Fruit fly (Drosophila melanogaster) whole organism, embryonic: ENCODE measurements around the gene CG5808.

ENCODE experiments used
- CG11695 ChIP-seq: fragments of 200-800 bp; sonication (Bioruptor generic); IDR thresholded peaks from 3 replicates; pipeline ENCODE4 v1.3.6; 2022; ENCODE audit warnings: missing biosample characterization, missing genetic modification characterization
- CG12299 ChIP-seq: fragments of 200-800 bp; sonication (Bioruptor generic); optimal IDR thresholded peaks from 2 replicates; lab custom pipeline; 2018; ENCODE audit warnings: missing biosample characterization, mild to moderate bottlenecking, missing genetic modification characterization
- CG12659 ChIP-seq: fragments of 200-800 bp; sonication (Bioruptor generic); optimal IDR thresholded peaks from 3 replicates; lab custom pipeline; 2017; ENCODE audit warnings: mild to moderate bottlenecking, missing biosample characterization, missing genetic modification reagents, missing genetic modification characterization
- CG15011 ChIP-seq: fragments of 200-800 bp; sonication (Bioruptor generic); optimal IDR thresholded peaks from 3 replicates; lab custom pipeline; 2018; ENCODE audit warnings: missing biosample characterization, mild to moderate bottlenecking, missing genetic modification characterization
- CG16779 ChIP-seq: fragments of 200-800 bp; sonication (Bioruptor generic); IDR thresholded peaks from 2 replicates; pipeline ENCODE4 v1.3.6; 2022; ENCODE audit warnings: missing biosample characterization, missing genetic modification characterization
- CG17612 ChIP-seq: fragments of 200-800 bp; sonication (Bioruptor generic); IDR thresholded peaks from 2 replicates; pipeline ENCODE4 v1.3.6; 2022; ENCODE audit warnings: missing biosample characterization, missing genetic modification characterization
- CG2678 ChIP-seq: fragments of 200-800 bp; sonication (Bioruptor generic); optimal IDR thresholded peaks from 3 replicates; lab custom pipeline; 2019; ENCODE audit warnings: missing biosample characterization, mild to moderate bottlenecking, missing genetic modification characterization, moderate library complexity
- CG2875 ChIP-seq: fragments of 200-800 bp; sonication (Bioruptor generic); optimal IDR thresholded peaks from 2 replicates; lab custom pipeline; 2017; ENCODE audit warnings: missing biosample characterization, mild to moderate bottlenecking, missing genetic modification characterization, missing genetic modification reagents
- CG32532 ChIP-seq: fragments of 200-800 bp; sonication (Bioruptor generic); IDR thresholded peaks from 2 replicates; pipeline ENCODE4 v1.3.6; 2022; ENCODE audit warnings: missing biosample characterization, missing genetic modification characterization
- CG32772 ChIP-seq: fragments of 200-800 bp; sonication (Bioruptor generic); IDR thresholded peaks from 2 replicates; pipeline ENCODE4 v1.3.6; 2022; ENCODE audit warnings: missing biosample characterization, missing genetic modification characterization
- CG34422 ChIP-seq: fragments of 200-800 bp; sonication (Bioruptor generic); IDR thresholded peaks from 3 replicates; pipeline ENCODE4 v1.3.6; 2022; ENCODE audit warnings: missing biosample characterization, missing genetic modification characterization
- CG4730 ChIP-seq: fragments of 200-800 bp; sonication (Bioruptor generic); IDR thresholded peaks from 2 replicates; pipeline ENCODE4 v1.3.6; 2022; ENCODE audit warnings: missing biosample characterization, missing genetic modification characterization
- CG5180 ChIP-seq: fragments of 200-800 bp; sonication (Bioruptor generic); optimal IDR thresholded peaks from 3 replicates; lab custom pipeline; 2017; ENCODE audit warnings: missing biosample characterization, missing genetic modification characterization, mild to moderate bottlenecking, moderate library complexity, missing genetic modification reagents
- CG5245 ChIP-seq: fragments of 200-800 bp; sonication (Bioruptor generic); optimal IDR thresholded peaks from 3 replicates; lab custom pipeline; 2016; ENCODE audit warnings: missing biosample characterization, missing genetic modification characterization
- CG7271 ChIP-seq: fragments of 200-800 bp; sonication (Bioruptor generic); optimal IDR thresholded peaks from 2 replicates; lab custom pipeline; 2018; ENCODE audit warnings: missing biosample characterization, mild to moderate bottlenecking, missing genetic modification characterization, moderate library complexity
- CG7556 ChIP-seq: fragments of 200-800 bp; sonication (Bioruptor generic); optimal IDR thresholded peaks from 2 replicates; lab custom pipeline; 2017; ENCODE audit warnings: missing biosample characterization, mild to moderate bottlenecking, missing genetic modification characterization
- CG9437 ChIP-seq: fragments of 200-800 bp; sonication (Bioruptor generic); optimal IDR thresholded peaks from 2 replicates; lab custom pipeline; 2018; ENCODE audit warnings: missing biosample characterization, mild to moderate bottlenecking, missing genetic modification characterization
- CTCF ChIP-seq: fragments of 200-800 bp; sonication (Bioruptor generic); optimal IDR thresholded peaks from 2 replicates; lab custom pipeline; 2017; ENCODE audit warnings: missing biosample characterization, mild to moderate bottlenecking, missing genetic modification characterization, moderate library complexity
- Drgx ChIP-seq: fragments of 200-800 bp; sonication (Bioruptor generic); IDR thresholded peaks from 2 replicates; pipeline ENCODE4 v1.3.6; 2022; ENCODE audit warnings: missing biosample characterization, missing genetic modification characterization
- ERR ChIP-seq: fragments of 200-800 bp; sonication (Bioruptor generic); optimal IDR thresholded peaks from 2 replicates; lab custom pipeline; 2016; ENCODE audit warnings: missing biosample characterization, missing genetic modification characterization
- Hand ChIP-seq: fragments of 200-800 bp; sonication (Bioruptor generic); optimal IDR thresholded peaks from 2 replicates; lab custom pipeline; 2017; ENCODE audit warnings: mild to moderate bottlenecking, missing biosample characterization, missing genetic modification reagents, missing genetic modification characterization
- HmgZ ChIP-seq: fragments of 200-800 bp; sonication (Bioruptor generic); optimal IDR thresholded peaks from 2 replicates; lab custom pipeline; 2018; ENCODE audit warnings: missing biosample characterization, mild to moderate bottlenecking, missing genetic modification characterization
- Myb ChIP-seq: fragments of 200-800 bp; sonication (Bioruptor generic); optimal IDR thresholded peaks from 2 replicates; lab custom pipeline; 2016; ENCODE audit warnings: missing biosample characterization, missing genetic modification characterization
- NC2β ChIP-seq: fragments of 200-800 bp; sonication (Bioruptor generic); optimal IDR thresholded peaks from 2 replicates; lab custom pipeline; 2016; ENCODE audit warnings: missing biosample characterization, missing genetic modification characterization
- Side ChIP-seq: fragments of 200-800 bp; sonication (Bioruptor generic); optimal IDR thresholded peaks from 2 replicates; lab custom pipeline; 2016; ENCODE audit warnings: missing biosample characterization, missing genetic modification characterization
- Sox102F ChIP-seq: fragments of 200-800 bp; sonication (Bioruptor generic); optimal IDR thresholded peaks from 2 replicates; lab custom pipeline; 2018; ENCODE audit warnings: missing biosample characterization, mild to moderate bottlenecking, missing genetic modification characterization, moderate library complexity
- TFAM ChIP-seq: fragments of 200-800 bp; sonication (Bioruptor generic); optimal IDR thresholded peaks from 2 replicates; lab custom pipeline; 2017; ENCODE audit warnings: missing biosample characterization, missing genetic modification characterization, inconsistent platforms
- ara ChIP-seq: fragments of 200-800 bp; sonication (Bioruptor generic); IDR thresholded peaks from 2 replicates; pipeline ENCODE4 v1.3.6; 2022; ENCODE audit warnings: missing biosample characterization, missing genetic modification characterization
- ato ChIP-seq: fragments of 200-800 bp; sonication (Bioruptor generic); IDR thresholded peaks from 2 replicates; pipeline ENCODE4 v1.3.6; 2022; ENCODE audit warnings: missing biosample characterization, missing genetic modification characterization; ENCODE audit not compliant: partially characterized antibody
- bigmax ChIP-seq: fragments of 200-800 bp; sonication (Bioruptor generic); optimal IDR thresholded peaks from 2 replicates; lab custom pipeline; 2018; ENCODE audit warnings: missing biosample characterization, mild to moderate bottlenecking, missing genetic modification characterization
- cwo ChIP-seq: fragments of 200-800 bp; sonication (Bioruptor generic); optimal IDR thresholded peaks from 3 replicates; lab custom pipeline; 2017; ENCODE audit warnings: missing biosample characterization, missing genetic modification characterization, mild to moderate bottlenecking, moderate library complexity, missing genetic modification reagents
- da ChIP-seq: fragments of 200-800 bp; sonication (Bioruptor generic); optimal IDR thresholded peaks from 2 replicates; lab custom pipeline; 2016; ENCODE audit warnings: missing biosample characterization, missing genetic modification characterization
- dmrt11E ChIP-seq: fragments of 200-800 bp; sonication (Bioruptor generic); optimal IDR thresholded peaks from 3 replicates; lab custom pipeline; 2018; ENCODE audit warnings: missing biosample characterization, mild to moderate bottlenecking, missing genetic modification characterization, moderate library complexity
- dmrt99B ChIP-seq: fragments of 200-800 bp; sonication (Bioruptor generic); optimal IDR thresholded peaks from 2 replicates; lab custom pipeline; 2018; ENCODE audit warnings: missing biosample characterization, mild to moderate bottlenecking, missing genetic modification characterization, moderate library complexity
- fd102C ChIP-seq: fragments of 200-800 bp; sonication (Bioruptor generic); optimal IDR thresholded peaks from 2 replicates; lab custom pipeline; 2018; ENCODE audit warnings: missing biosample characterization, mild to moderate bottlenecking, missing genetic modification characterization, moderate library complexity
- gcm2 ChIP-seq: fragments of 200-800 bp; sonication (Bioruptor generic); optimal IDR thresholded peaks from 2 replicates; lab custom pipeline; 2016; ENCODE audit warnings: missing biosample characterization, missing genetic modification characterization
- ham ChIP-seq: fragments of 200-800 bp; sonication (Bioruptor generic); IDR thresholded peaks from 2 replicates; pipeline ENCODE4 v1.3.6; 2022; ENCODE audit warnings: missing biosample characterization, missing genetic modification characterization
- jigr1 ChIP-seq: fragments of 200-800 bp; sonication (Bioruptor generic); IDR thresholded peaks from 3 replicates; pipeline ENCODE4 v1.3.6; 2022; ENCODE audit warnings: missing biosample characterization, missing genetic modification characterization
- oc ChIP-seq: fragments of 200-800 bp; sonication (Bioruptor generic); optimal IDR thresholded peaks from 2 replicates; lab custom pipeline; 2018; ENCODE audit warnings: missing biosample characterization, mild to moderate bottlenecking, missing genetic modification characterization, moderate library complexity
- org-1 ChIP-seq: fragments of 200-800 bp; sonication (Bioruptor generic); optimal IDR thresholded peaks from 2 replicates; lab custom pipeline; 2017; ENCODE audit warnings: missing biosample characterization, missing genetic modification characterization
- pb ChIP-seq: fragments of 200-800 bp; sonication (Bioruptor generic); optimal IDR thresholded peaks from 3 replicates; lab custom pipeline; 2016; ENCODE audit warnings: missing biosample characterization, missing genetic modification characterization
- rib ChIP-seq: fragments of 200-800 bp; sonication (Bioruptor generic); IDR thresholded peaks from 2 replicates; pipeline ENCODE4 v1.3.6; 2022; ENCODE audit warnings: missing biosample characterization, missing genetic modification characterization
- schlank ChIP-seq: fragments of 200-800 bp; sonication (Bioruptor generic); optimal IDR thresholded peaks from 2 replicates; lab custom pipeline; 2018; ENCODE audit warnings: missing biosample characterization, mild to moderate bottlenecking, missing genetic modification characterization
- sens ChIP-seq: fragments of 200-800 bp; sonication (Bioruptor generic); peaks from one replicate; lab custom pipeline; 2016; ENCODE audit warnings: missing biosample characterization, missing genetic modification characterization
- sima ChIP-seq: fragments of 200-800 bp; sonication (Bioruptor generic); optimal IDR thresholded peaks from 2 replicates; lab custom pipeline; 2016; ENCODE audit warnings: missing biosample characterization, missing genetic modification characterization
- sqz ChIP-seq: fragments of 200-800 bp; sonication (Bioruptor generic); optimal IDR thresholded peaks from 3 replicates; lab custom pipeline; 2018; ENCODE audit warnings: missing biosample characterization, mild to moderate bottlenecking, missing genetic modification characterization
- stwl ChIP-seq: fragments of 200-800 bp; sonication (Bioruptor generic); optimal IDR thresholded peaks from 3 replicates; lab custom pipeline; 2018; ENCODE audit warnings: missing biosample characterization, mild to moderate bottlenecking, missing genetic modification characterization, moderate library complexity
- tna ChIP-seq: fragments of 200-800 bp; sonication (Bioruptor generic); IDR thresholded peaks from 2 replicates; pipeline ENCODE4 v1.3.6; 2022; ENCODE audit warnings: missing biosample characterization, missing genetic modification characterization; ENCODE audit not compliant: partially characterized antibody
- unc-4 ChIP-seq: fragments of 200-800 bp; sonication (Bioruptor generic); IDR thresholded peaks from 2 replicates; pipeline ENCODE4 v1.3.6; 2022; ENCODE audit warnings: missing biosample characterization, missing genetic modification characterization; ENCODE audit not compliant: partially characterized antibody
- z ChIP-seq: fragments of 200-800 bp; sonication (Bioruptor generic); IDR thresholded peaks from 3 replicates; pipeline ENCODE4 v1.3.6; 2022; ENCODE audit warnings: missing biosample characterization, missing genetic modification characterization

Gene CG5808

dm6 chr3R:24813637-24814301 lies 3.0 kb downstream of the CG5808 start, which contains the start of the genes lili and CG34150 (continued):
- peak; percentile 55 for TF ChIP-seq Side
- TF ChIP-seq gcm2 (GFP tag; lab: Kevin White, UChicago) = peak; percentile 48
- peak; percentile 36; the same call in 1 of the 3 replicates for TF ChIP-seq jigr1 (GFP tag; lab: Robert Waterston, UW)
- TF ChIP-seq cwo (GFP tag; lab: Kevin White, UChicago) = peak; percentile 40
- no peak for TF ChIP-seq org-1
- TF ChIP-seq Drgx (GFP tag; lab: Robert Waterston, UW) = no peak; the same call in 1 of the 2 replicates
- TF ChIP-seq fd102C = no peak
- no peak for TF ChIP-seq oc (tag; lab: Kevin White, UChicago)
- no peak for TF ChIP-seq dmrt99B (tag; lab: Kevin White, UChicago)
- TF ChIP-seq CG11695 (GFP tag; lab: Robert Waterston, UW) = no peak
- no peak for TF ChIP-seq CG5180 (GFP tag; lab: Kevin White, UChicago)
- TF ChIP-seq stwl (tag; lab: Kevin White, UChicago) = peak; percentile 75
- peak; percentile 64 for TF ChIP-seq CG7556 (GFP tag; lab: Kevin White, UChicago)
- TF ChIP-seq rib = no peak
- TF ChIP-seq pb = no peak
- peak; percentile 73 for TF ChIP-seq CG32772 (GFP tag; lab: Robert Waterston, UW)
- TF ChIP-seq tna (GFP tag; lab: Robert Waterston, UW) = peak; percentile 16; the same call in 1 of the 2 replicates
- TF ChIP-seq sima (GFP tag; lab: Kevin White, UChicago) = peak; percentile 41
- peak; percentile 73 for TF ChIP-seq CG5245 (GFP tag; lab: Kevin White, UChicago)
- TF ChIP-seq CG17612 (GFP tag; lab: Robert Waterston, UW) = 0 out of 2 replicates have a peak, but pooled peaks have one; percentile 36
- peak; percentile 63 for TF ChIP-seq HmgZ (tag; lab: Kevin White, UChicago)
- TF ChIP-seq bigmax (GFP tag; lab: Kevin White, UChicago) = no peak
- no peak for TF ChIP-seq z
- TF ChIP-seq Sox102F (GFP tag; lab: Kevin White, UChicago) = no peak
- peak; percentile 69 for TF ChIP-seq dmrt11E (tag; lab: Kevin White, UChicago)
- peak; percentile 62 for TF ChIP-seq ERR (GFP tag; lab: Kevin White, UChicago)
- TF ChIP-seq CG9437 = peak; percentile 95
- no peak for TF ChIP-seq CG2875 (GFP tag; lab: Kevin White, UChicago)
- TF ChIP-seq CTCF (GFP tag; lab: Kevin White, UChicago) = peak; percentile 38
- TF ChIP-seq da (GFP tag; lab: Kevin White, UChicago) = peak; percentile 22
- TF ChIP-seq TFAM (GFP tag; lab: Kevin White, UChicago) = no peak
- TF ChIP-seq CG15011 (GFP tag; lab: Kevin White, UChicago) = no peak
- TF ChIP-seq CG12659 (GFP tag; lab: Kevin White, UChicago) = peak; percentile 80
- TF ChIP-seq CG34422 (GFP tag; lab: Robert Waterston, UW) = peak; percentile 78
- TF ChIP-seq CG7271 (tag; lab: Kevin White, UChicago) = peak; percentile 66
- peak; percentile 60 for TF ChIP-seq CG4730
- TF ChIP-seq ara = peak; percentile 46; the same call in 1 of the 2 replicates
- TF ChIP-seq unc-4 (GFP tag; lab: Robert Waterston, UW) = peak; percentile 89
- no peak for TF ChIP-seq schlank
- TF ChIP-seq CG32532 (GFP tag; lab: Robert Waterston, UW) = peak; percentile 81
- peak; percentile 48 for TF ChIP-seq CG12299
- peak; percentile 97 for TF ChIP-seq sens (GFP tag; lab: Kevin White, UChicago)
- TF ChIP-seq sqz (GFP tag; lab: Kevin White, UChicago) = no peak
- TF ChIP-seq Myb (GFP tag; lab: Kevin White, UChicago) = peak; percentile 44
- TF ChIP-seq CG2678 (tag; lab: Kevin White, UChicago) = peak; percentile 81
- TF ChIP-seq CG16779 = no peak
- TF ChIP-seq ato (GFP tag; lab: Robert Waterston, UW) = peak; percentile 58; the same call in 1 of the 2 replicates
- peak; percentile 62 for TF ChIP-seq NC2β (GFP tag; lab: Kevin White, UChicago)
- no peak for TF ChIP-seq Hand (GFP tag; lab: Kevin White, UChicago)
- TF ChIP-seq ham = no peak
